Fruit fly (Drosophila melanogaster): ENCODE measurements around the gene gce.
A peak's percentile ranks its signal among the peaks of the same experiment; 100 is the strongest.

gce gene

dm6 chrX:15305975-15306909 lies 8.7 kb downstream of the gce start:
- TF ChIP-seq usp (GFP tag; optimal IDR thresholded peaks at IDR 0.05): no peak
- peak; percentile 49 for TF ChIP-seq CG8478 (optimal IDR thresholded peaks at IDR 0.05)

- no peak for TF ChIP-seq Dll (optimal IDR thresholded peaks at IDR 0.05)
- no peak for TF ChIP-seq pan (optimal IDR thresholded peaks at IDR 0.05)
- no peak for TF ChIP-seq CG8478 (optimal IDR thresholded peaks at IDR 0.05)
- TF ChIP-seq EcR (GFP tag; optimal IDR thresholded peaks at IDR 0.05): no peak
- TF ChIP-seq usp (GFP tag; optimal IDR thresholded peaks at IDR 0.05): no peak
- TF ChIP-seq psq (optimal IDR thresholded peaks at IDR 0.05): no peak
Observed at dm6 chrX:15307485-15308138, 10.0 kb downstream of the gce start.

- TF ChIP-seq pan (optimal IDR thresholded peaks at IDR 0.05): no peak
- TF ChIP-seq CG8478 (optimal IDR thresholded peaks at IDR 0.05): no peak
- TF ChIP-seq usp (GFP tag; optimal IDR thresholded peaks at IDR 0.05): no peak
- no peak for TF ChIP-seq EcR (GFP tag; optimal IDR thresholded peaks at IDR 0.05)
- no peak for TF ChIP-seq Dll (optimal IDR thresholded peaks at IDR 0.05)
- TF ChIP-seq psq (optimal IDR thresholded peaks at IDR 0.05): no peak
Observed at dm6 chrX:15308456-15308954, 10.9 kb downstream of the gce start.

- TF ChIP-seq usp (GFP tag; optimal IDR thresholded peaks at IDR 0.05) (no peak), CG8478 (optimal IDR thresholded peaks at IDR 0.05) (no peak), Dll (optimal IDR thresholded peaks at IDR 0.05) (no peak), EcR (GFP tag; optimal IDR thresholded peaks at IDR 0.05) (no peak), pan (optimal IDR thresholded peaks at IDR 0.05) (no peak), psq (optimal IDR thresholded peaks at IDR 0.05) (no peak)
Observed at dm6 chrX:15309918-15310317, 12.4 kb downstream of the gce start.

- peak; percentile 58 for TF ChIP-seq pan (optimal IDR thresholded peaks at IDR 0.05)
- TF ChIP-seq EcR (GFP tag; optimal IDR thresholded peaks at IDR 0.05): no peak
Observed at dm6 chrX:15312074-15312881, 14.7 kb downstream of the gce start.

- TF ChIP-seq EcR (GFP tag; optimal IDR thresholded peaks at IDR 0.05) (no peak), Dll (optimal IDR thresholded peaks at IDR 0.05) (no peak), usp (GFP tag; optimal IDR thresholded peaks at IDR 0.05) (no peak), CG8478 (optimal IDR thresholded peaks at IDR 0.05) (no peak), pan (optimal IDR thresholded peaks at IDR 0.05) (no peak), psq (optimal IDR thresholded peaks at IDR 0.05) (no peak)
Observed at dm6 chrX:15312882-15313154, 15.3 kb downstream of the gce start.

dm6 chrX:15313389-15313788 lies 15.8 kb downstream of the gce start:
- TF ChIP-seq CG8478 (optimal IDR thresholded peaks at IDR 0.05) (no peak), pan (optimal IDR thresholded peaks at IDR 0.05) (no peak), psq (optimal IDR thresholded peaks at IDR 0.05) (no peak), Dll (optimal IDR thresholded peaks at IDR 0.05) (no peak), usp (GFP tag; optimal IDR thresholded peaks at IDR 0.05) (no peak)

- no peak for TF ChIP-seq pan (optimal IDR thresholded peaks at IDR 0.05)
- TF ChIP-seq EcR (GFP tag; optimal IDR thresholded peaks at IDR 0.05): no peak
- TF ChIP-seq Dll (optimal IDR thresholded peaks at IDR 0.05): no peak
Observed at dm6 chrX:15313829-15314324, 16.3 kb downstream of the gce start.

dm6 chrX:15319290-15319689 lies 21.7 kb downstream of the gce start, which contains the start of gene Top1:
Top1 (plus strand) TSS chrX:15319479.
- TF ChIP-seq usp (GFP tag; optimal IDR thresholded peaks at IDR 0.05): no peak
- no peak for TF ChIP-seq psq (optimal IDR thresholded peaks at IDR 0.05)
- no peak for TF ChIP-seq pan (optimal IDR thresholded peaks at IDR 0.05)

dm6 chrX:15319699-15320482 lies 22.3 kb downstream of the gce start:
- TF ChIP-seq EcR (GFP tag; optimal IDR thresholded peaks at IDR 0.05): no peak
- no peak for TF ChIP-seq Dll (optimal IDR thresholded peaks at IDR 0.05)
- no peak for TF ChIP-seq usp (GFP tag; optimal IDR thresholded peaks at IDR 0.05)
- TF ChIP-seq CG8478 (optimal IDR thresholded peaks at IDR 0.05): no peak
- TF ChIP-seq psq (optimal IDR thresholded peaks at IDR 0.05): no peak
- no peak for TF ChIP-seq pan (optimal IDR thresholded peaks at IDR 0.05)

- no peak for TF ChIP-seq usp (GFP tag; optimal IDR thresholded peaks at IDR 0.05)
- no peak for TF ChIP-seq EcR (GFP tag; optimal IDR thresholded peaks at IDR 0.05)
- no peak for TF ChIP-seq pan (optimal IDR thresholded peaks at IDR 0.05)
- TF ChIP-seq CG8478 (optimal IDR thresholded peaks at IDR 0.05): no peak
- no peak for TF ChIP-seq psq (optimal IDR thresholded peaks at IDR 0.05)
- no peak for TF ChIP-seq Dll (optimal IDR thresholded peaks at IDR 0.05)
Observed at dm6 chrX:15320522-15320921, 23.0 kb downstream of the gce start.

All from whole organism.